Worm (Caenorhabditis elegans): ENCODE results near the gene VC5.2.

DNA sequence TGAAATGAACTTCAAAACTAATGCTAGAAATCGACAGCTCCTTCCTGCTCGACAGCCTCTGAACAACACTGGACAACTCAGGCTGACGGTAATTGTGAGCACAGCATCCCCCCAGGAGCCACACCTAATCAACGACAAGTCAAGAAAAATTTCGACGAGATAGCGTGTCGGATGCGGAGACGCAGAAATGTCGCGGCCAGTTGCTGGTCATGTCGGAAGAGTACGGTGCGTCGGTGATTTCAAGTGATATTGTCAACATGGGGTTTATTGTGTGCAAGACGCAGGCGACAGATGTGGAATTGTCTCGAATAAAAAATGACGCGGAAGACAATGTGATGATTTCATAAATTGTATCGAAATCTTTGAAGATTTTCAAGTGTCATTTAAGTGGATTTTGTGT is 49.3 kb upstream of the VC5.2 start, which contains the start of gene twk-11:
- TF ChIP-seq blmp-1 (tag; optimal IDR thresholded peaks at IDR 0.05): no peak
- TF ChIP-seq sptf-1 (tag; optimal IDR thresholded peaks at IDR 0.05): no peak
- no peak for TF ChIP-seq ces-1 (GFP tag; optimal IDR thresholded peaks at IDR 0.05)
- TF ChIP-seq snpc-4 (tag; optimal IDR thresholded peaks at IDR 0.05): no peak
- TF ChIP-seq lin-13 (tag; optimal IDR thresholded peaks at IDR 0.05): no peak
